Worm (Caenorhabditis elegans): ENCODE measurements around the gene acd-4.

ce11 chrV:8606099-8606696 is 31.8 kb upstream of the acd-4 start, which contains the start of gene vps-60:
- TF ChIP-seq zag-1 (tag; optimal IDR thresholded peaks at IDR 0.05) (peak; percentile 84), sma-3 (GFP tag; optimal IDR thresholded peaks at IDR 0.05) (peak; percentile 94)
